Worm (Caenorhabditis elegans): ENCODE data around the gene ent-7.

DNA sequence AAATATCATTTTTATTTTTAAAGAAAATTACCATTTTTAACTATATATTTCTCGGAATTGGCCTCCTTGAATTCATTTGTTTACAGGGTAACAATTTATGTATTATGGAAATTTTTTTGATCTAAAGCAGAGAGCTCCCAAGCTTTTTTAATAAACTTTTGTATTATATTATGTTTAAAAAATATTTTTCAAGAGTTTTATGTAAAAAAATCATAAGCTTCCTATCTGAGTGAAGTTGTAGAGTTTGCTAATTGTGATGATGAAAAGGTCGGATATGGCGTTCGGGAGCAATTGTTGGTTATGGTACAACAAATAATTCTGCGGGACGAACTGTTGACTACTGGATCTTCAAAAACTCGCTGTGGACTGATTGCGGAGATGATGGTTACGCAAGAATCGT is 4.2 kb downstream of the ent-7 start, which contains the start of gene F44D12.19:
- no peak for TF ChIP-seq klf-2 (GFP tag; conservative IDR thresholded peaks at IDR 0.05)
- no peak for TF ChIP-seq ztf-23 (GFP tag; IDR thresholded peaks at IDR 0.05)
- TF ChIP-seq flt-1 (GFP tag; IDR thresholded peaks at IDR 0.05): no peak
- no peak for TF ChIP-seq med-1 (GFP tag; optimal IDR thresholded peaks at IDR 0.05; ENCODE audit: insufficient read depth)
- TF ChIP-seq ref-1 (GFP tag; conservative IDR thresholded peaks at IDR 0.05): no peak

All from whole organism, midembryonic.